Worm (Caenorhabditis elegans): ENCODE data around the gene C30G7.3.

DNA sequence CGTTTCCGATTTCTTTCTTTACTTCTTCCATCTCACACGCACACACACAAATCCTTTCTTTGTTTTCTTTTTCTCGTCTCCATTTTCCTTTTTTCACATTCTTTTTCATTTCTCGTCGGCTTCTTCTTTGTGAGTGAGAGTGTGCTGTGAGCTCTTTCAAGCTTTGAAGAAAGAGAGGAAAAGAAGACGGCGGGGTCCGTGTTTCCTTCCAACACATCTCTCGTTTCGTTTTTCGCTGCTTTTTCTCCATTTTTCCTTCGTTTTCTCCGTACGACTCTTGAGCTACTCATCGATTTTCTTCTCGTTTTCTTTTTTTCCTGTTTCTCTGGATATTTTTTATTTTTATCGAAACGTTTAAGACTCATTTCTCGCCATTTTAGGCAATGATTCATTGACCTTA is 15.3 kb downstream of the C30G7.3 start:
- no peak for TF ChIP-seq tbx-11 (GFP tag; IDR thresholded peaks at IDR 0.05)
- no peak for TF ChIP-seq hnd-1 (tag; optimal IDR thresholded peaks at IDR 0.05)
- no peak for TF ChIP-seq ceh-36 (tag; optimal IDR thresholded peaks at IDR 0.05)
- no peak for TF ChIP-seq ama-1 (optimal IDR thresholded peaks at IDR 0.05)
- TF ChIP-seq hmg-4 (GFP tag; optimal IDR thresholded peaks at IDR 0.05), result no peak
- no peak for TF ChIP-seq scrt-1 (GFP tag; IDR thresholded peaks at IDR 0.05)
- no peak for TF ChIP-seq hmbx-1 (tag; optimal IDR thresholded peaks at IDR 0.05)
- no peak for TF ChIP-seq flt-1 (GFP tag; IDR thresholded peaks at IDR 0.05)
- TF ChIP-seq tra-4 (tag; optimal IDR thresholded peaks at IDR 0.05), result no peak
- TF ChIP-seq ets-7 (tag; optimal IDR thresholded peaks at IDR 0.05), result no peak
- no peak for TF ChIP-seq ceh-13 (GFP tag; optimal IDR thresholded peaks at IDR 0.05)
- no peak for TF ChIP-seq B0310.2 (tag; optimal IDR thresholded peaks at IDR 0.05)
- TF ChIP-seq tbx-37 (GFP tag; conservative IDR thresholded peaks at IDR 0.05), result no peak

Measured in whole organism, early embryonic.